Worm (Caenorhabditis elegans): ENCODE measurements around the gene pat-4.

ce11 chrIII:50418-50817, 44.2 kb downstream of the pat-4 start:
- TF ChIP-seq ceh-28 (tag; optimal IDR thresholded peaks at IDR 0.05) (no peak), pqm-1 (tag; optimal IDR thresholded peaks at IDR 0.05) (no peak), dpl-1 (GFP tag; optimal IDR thresholded peaks at IDR 0.05) (no peak), lin-15B (tag; optimal IDR thresholded peaks at IDR 0.05) (no peak), skn-1 (tag; optimal IDR thresholded peaks at IDR 0.05) (no peak)

All from whole organism, L4 larva.